Fruit fly (Drosophila melanogaster): ENCODE measurements around the gene CG45486.

CG45486 gene

dm6 chrX:19875059-19875458 is 34.9 kb downstream of the CG45486 start:
- TF ChIP-seq insv (optimal IDR thresholded peaks at IDR 0.05) (no peak), psq (optimal IDR thresholded peaks at IDR 0.05) (no peak), ttk (optimal IDR thresholded peaks at IDR 0.05) (no peak), Myc (optimal IDR thresholded peaks at IDR 0.05) (no peak)

dm6 chrX:19867007-19867406 is 42.9 kb downstream of the CG45486 start:
- TF ChIP-seq ttk (optimal IDR thresholded peaks at IDR 0.05) (no peak), h (optimal IDR thresholded peaks at IDR 0.05) (no peak), Myc (optimal IDR thresholded peaks at IDR 0.05) (no peak), psq (optimal IDR thresholded peaks at IDR 0.05) (no peak), Sin3A (optimal IDR thresholded peaks at IDR 0.05) (no peak), insv (optimal IDR thresholded peaks at IDR 0.05) (no peak)

- no peak for TF ChIP-seq Myc (optimal IDR thresholded peaks at IDR 0.05)
- TF ChIP-seq Sin3A (optimal IDR thresholded peaks at IDR 0.05), result no peak
- TF ChIP-seq h (optimal IDR thresholded peaks at IDR 0.05), result no peak
- TF ChIP-seq psq (optimal IDR thresholded peaks at IDR 0.05), result no peak
- TF ChIP-seq insv (optimal IDR thresholded peaks at IDR 0.05), result no peak
- no peak for TF ChIP-seq ttk (optimal IDR thresholded peaks at IDR 0.05)
These were observed 43.6 kb downstream of the CG45486 start, which contains the start of gene Hers for dm6 chrX:19866145-19866972. Gene Hers (plus strand): TSS chrX:19866146.

dm6 chrX:19865389-19866144 is 44.4 kb downstream of the CG45486 start, which contains the start of gene THADA:
Gene THADA (minus strand): TSS chrX:19865524.
- TF ChIP-seq h (optimal IDR thresholded peaks at IDR 0.05) (no peak), ttk (optimal IDR thresholded peaks at IDR 0.05) (no peak), Myc (optimal IDR thresholded peaks at IDR 0.05) (no peak), Sin3A (optimal IDR thresholded peaks at IDR 0.05) (no peak), psq (optimal IDR thresholded peaks at IDR 0.05) (no peak), insv (optimal IDR thresholded peaks at IDR 0.05) (no peak)

dm6 chrX:19859331-19859730 is 50.6 kb downstream of the CG45486 start:
- TF ChIP-seq Myc (optimal IDR thresholded peaks at IDR 0.05) (no peak), h (optimal IDR thresholded peaks at IDR 0.05) (no peak), psq (optimal IDR thresholded peaks at IDR 0.05) (no peak), ttk (optimal IDR thresholded peaks at IDR 0.05) (no peak), Sin3A (optimal IDR thresholded peaks at IDR 0.05) (no peak), insv (optimal IDR thresholded peaks at IDR 0.05) (no peak)

Measured in Kc167 (cell line).